Fruit fly (Drosophila melanogaster): ENCODE measurements around the gene CG9300.

CG9300 gene

DNA sequence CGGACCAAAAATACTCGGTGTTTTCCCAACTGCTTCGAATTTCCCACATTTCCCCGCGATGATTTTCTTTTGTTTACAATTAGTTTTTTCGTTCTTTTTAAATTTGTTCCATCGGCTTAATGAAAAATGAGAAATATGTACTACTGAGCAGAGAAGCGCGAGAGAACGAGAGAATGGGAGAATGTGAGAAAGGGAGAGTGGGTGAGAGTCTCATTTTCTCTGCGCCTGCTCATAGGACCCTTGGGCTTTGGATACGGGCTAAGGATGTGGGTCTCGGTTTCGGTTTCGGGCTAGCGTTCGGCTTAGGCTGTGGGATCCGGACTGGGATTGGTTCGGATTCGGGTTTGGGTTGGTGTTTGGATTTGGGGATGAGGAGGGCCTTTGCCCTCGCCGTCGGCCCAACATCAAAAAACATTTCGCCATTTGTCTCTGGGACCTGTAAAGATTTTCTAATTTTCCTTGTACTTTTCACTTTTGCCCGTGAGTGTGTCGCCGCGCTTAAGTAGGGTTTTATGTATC lies 28.5 kb downstream of the CG9300 start:
- no peak for TF ChIP-seq noc (tag; optimal IDR thresholded peaks at IDR 0.05)

DNA sequence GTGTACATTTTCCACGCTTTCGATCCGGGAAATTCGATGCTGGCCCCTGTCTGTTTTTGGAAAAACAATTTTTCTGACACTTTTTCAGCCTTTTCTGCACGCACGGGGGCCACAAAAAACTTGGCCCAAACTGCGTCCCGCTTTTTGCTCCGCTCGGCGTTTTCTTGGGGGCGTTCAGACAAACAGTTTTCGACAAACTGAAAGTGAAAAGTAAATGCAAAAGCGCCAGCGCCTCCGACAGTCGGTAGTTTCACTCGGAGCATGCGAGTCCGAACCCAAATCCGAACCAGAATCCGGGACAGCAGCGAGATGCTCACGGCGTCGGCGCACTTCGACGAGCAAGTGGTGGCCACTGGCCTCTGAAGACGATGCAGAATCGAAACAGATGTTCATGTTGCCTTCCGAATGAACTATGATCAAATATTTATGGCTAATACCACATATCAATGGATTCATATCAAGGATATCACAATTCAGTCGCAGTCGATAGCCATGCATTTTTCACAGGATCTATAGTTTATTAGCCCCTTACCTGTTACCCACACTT lies 32.2 kb downstream of the CG9300 start, which contains the start of gene Shal:
Shal (minus strand) TSS at position 200 of the 547 bp plus-strand sequence.
- TF ChIP-seq noc (tag; optimal IDR thresholded peaks at IDR 0.05): no peak

DNA sequence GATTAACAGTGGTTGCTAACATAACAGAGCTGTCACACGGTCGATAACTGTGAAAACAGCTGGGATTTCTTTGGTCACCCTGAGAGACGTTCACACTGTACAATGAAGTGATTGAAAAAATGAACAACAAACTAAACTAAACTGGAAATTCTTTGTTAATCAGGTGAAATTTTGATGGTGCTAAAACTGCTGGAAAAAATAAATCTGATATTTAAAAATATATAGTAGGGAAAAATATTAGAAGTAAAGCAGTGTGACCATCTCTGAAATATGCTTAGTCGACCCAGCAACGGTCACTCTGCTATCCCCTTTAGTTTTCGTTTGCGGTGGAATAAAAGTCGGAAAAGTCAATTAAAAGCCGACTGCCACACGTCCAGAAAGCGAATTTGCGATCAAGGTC lies 33.8 kb downstream of the CG9300 start, which contains the start of the genes CG9231 and CG9330:
CG9231 (minus strand) TSS at position 25 of the 400 bp plus-strand sequence.
CG9330 (plus strand) TSS at position 275 of the 400 bp plus-strand sequence.
- TF ChIP-seq noc (tag; optimal IDR thresholded peaks at IDR 0.05): no peak

DNA sequence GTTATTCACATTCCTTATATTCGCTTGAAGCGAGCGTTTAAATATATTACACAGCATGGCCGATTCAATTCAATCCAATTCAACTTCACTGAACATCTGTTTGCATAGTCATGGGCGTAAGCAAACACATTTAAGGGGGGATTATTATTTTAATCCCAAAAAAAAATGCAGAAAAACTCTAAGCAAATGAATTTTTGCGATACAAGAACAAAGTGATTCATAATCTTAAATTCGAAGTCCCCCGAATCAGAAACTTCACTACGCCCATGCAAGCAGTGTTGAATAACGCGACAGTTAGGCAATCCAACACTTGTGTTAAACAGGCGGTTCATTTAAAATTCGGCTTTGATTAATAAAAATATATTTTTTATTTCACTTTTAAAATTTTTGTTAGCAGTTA lies 38.2 kb downstream of the CG9300 start, which contains the start of gene CG14100:
CG14100 (minus strand) TSS at position 103 of the 400 bp plus-strand sequence.
- peak; percentile 100 for TF ChIP-seq noc (tag; optimal IDR thresholded peaks at IDR 0.05)

DNA sequence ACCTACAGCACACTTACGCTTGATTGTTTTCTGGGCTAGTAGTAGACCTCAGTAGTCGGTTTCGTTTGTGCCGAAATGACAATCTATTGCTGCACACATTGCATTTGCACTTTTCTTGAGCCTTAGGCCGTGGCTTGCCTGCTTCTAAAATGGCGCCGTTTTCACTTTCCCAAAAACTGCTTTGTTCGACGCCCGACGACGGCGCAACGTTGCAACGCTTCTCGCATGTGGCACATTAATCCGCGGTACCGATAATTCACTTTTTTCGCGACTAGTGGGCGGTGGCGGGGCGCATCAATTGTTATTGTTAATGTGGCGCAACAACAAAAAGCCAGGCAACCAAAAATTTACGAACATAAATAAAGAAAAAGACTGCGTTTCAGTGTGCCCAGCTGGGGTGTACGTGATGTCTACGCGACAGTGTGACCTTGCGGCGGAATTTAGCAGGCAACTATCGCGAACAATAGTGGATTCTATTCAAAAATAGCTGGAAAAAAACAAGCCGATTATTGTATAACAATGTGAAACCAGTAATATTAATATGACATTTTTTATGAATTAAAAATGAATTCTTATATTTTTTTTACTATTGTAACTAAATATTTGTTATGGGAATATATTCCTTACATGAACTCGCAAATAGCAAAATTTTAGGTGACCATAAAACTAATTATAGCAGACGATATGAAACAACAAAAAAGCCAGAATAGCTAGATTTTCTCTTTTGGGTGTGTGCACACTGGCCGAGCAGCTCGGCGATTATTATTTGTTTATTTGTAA lies 46.3 kb downstream of the CG9300 start, which contains the start of the genes ash1 and Taf6:
ash1 (minus strand) TSS at position 387 of the 780 bp plus-strand sequence.
Taf6 (plus strand) TSS at position 720 of the 780 bp plus-strand sequence.
- no peak for TF ChIP-seq noc (tag; optimal IDR thresholded peaks at IDR 0.05)

DNA sequence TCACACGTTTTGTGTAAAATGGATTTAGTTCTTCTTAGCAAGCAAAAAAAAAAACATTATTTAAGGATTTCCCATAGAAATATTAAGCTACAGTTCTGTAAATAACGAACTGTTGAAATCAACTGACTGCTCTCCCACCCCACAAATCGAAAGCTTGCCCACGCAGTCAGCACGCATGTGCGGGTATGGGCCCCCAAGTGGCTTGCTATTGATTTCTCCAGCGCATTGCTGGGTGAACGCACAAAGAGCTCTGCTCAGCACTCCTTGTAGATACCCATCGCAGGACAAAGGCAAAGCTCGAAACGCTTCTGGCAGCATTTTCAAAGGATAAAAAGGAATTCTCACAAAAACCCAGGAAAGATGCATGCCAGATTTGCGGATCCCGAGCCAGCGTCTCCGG lies 49.2 kb downstream of the CG9300 start, which contains the start of gene CG9368:
CG9368 (plus strand) TSS at position 221 of the 400 bp plus-strand sequence.
- no peak for TF ChIP-seq noc (tag; optimal IDR thresholded peaks at IDR 0.05)
